Fruit fly (Drosophila melanogaster): ENCODE measurements around the gene ND-39.

Gene ND-39

DNA sequence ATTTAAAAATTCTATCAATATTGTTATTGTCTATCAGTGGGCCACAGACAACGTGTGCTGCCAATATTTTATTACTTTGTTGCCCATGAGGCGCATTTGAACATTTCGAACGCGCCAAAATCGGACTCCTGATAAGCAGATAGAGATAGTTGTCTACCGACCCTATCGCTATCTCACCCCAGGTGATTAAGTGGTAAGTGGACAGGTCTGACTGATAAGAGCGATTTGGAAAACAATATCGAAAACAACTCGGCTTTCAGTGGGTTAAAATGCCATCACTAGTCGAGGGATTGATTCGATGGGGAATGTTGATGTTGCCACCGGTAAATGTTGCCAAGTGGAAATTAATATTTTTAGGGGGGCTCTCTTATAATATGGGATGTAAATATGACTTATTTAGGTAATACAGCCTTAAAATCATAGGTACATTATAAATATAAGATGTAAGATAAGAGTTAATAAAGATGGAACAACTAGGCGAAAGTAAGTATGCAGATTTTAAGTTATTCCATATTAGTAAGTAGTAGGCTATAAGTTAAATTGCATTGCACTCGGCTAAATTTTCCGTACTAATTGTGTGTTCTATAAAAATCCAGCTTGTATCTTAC, at the start of gene ND-39:
Gene ND-39 (plus strand): TSS at position 558 of the 608 bp plus-strand sequence.
- TF ChIP-seq EcR (GFP tag; optimal IDR thresholded peaks at IDR 0.05) (no peak), CG8478 (optimal IDR thresholded peaks at IDR 0.05) (no peak), usp (GFP tag; optimal IDR thresholded peaks at IDR 0.05) (no peak)

DNA sequence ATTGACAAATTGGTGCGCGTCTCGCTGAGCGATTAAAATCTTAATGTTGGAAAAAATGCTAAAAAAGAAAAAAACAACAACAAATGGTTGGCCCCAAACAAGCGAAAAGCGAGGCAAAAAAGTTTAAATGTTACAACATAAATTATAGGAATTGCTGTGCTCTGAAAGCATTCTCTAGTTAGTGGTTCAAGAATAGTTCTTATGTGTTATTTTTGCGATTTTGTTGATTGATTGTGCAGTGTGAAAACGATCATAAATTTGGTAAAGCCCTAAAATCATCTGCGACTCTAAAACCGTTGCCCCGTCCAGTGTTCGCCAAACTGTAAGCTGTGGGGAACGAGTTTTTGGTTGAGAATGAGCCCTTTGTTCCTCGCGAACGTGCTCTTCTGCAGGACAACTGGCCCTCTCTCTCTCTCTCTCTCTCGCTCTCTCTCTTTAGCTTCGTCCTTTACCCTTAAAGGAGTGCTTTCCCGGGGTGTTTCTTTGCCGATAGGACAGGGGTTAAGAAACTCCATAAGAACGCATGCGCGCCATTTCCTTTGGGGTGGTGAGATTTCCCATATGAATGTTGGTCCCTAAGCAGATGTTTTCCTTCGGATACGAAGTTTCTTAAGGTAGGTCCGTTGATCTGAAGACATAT, 49.1 kb upstream of the ND-39 start:
- TF ChIP-seq psq (optimal IDR thresholded peaks at IDR 0.05) (no peak), pan (optimal IDR thresholded peaks at IDR 0.05) (no peak), CG8478 (optimal IDR thresholded peaks at IDR 0.05) (no peak), EcR (GFP tag; optimal IDR thresholded peaks at IDR 0.05) (no peak), Dll (optimal IDR thresholded peaks at IDR 0.05) (no peak), usp (GFP tag; optimal IDR thresholded peaks at IDR 0.05) (no peak)

DNA sequence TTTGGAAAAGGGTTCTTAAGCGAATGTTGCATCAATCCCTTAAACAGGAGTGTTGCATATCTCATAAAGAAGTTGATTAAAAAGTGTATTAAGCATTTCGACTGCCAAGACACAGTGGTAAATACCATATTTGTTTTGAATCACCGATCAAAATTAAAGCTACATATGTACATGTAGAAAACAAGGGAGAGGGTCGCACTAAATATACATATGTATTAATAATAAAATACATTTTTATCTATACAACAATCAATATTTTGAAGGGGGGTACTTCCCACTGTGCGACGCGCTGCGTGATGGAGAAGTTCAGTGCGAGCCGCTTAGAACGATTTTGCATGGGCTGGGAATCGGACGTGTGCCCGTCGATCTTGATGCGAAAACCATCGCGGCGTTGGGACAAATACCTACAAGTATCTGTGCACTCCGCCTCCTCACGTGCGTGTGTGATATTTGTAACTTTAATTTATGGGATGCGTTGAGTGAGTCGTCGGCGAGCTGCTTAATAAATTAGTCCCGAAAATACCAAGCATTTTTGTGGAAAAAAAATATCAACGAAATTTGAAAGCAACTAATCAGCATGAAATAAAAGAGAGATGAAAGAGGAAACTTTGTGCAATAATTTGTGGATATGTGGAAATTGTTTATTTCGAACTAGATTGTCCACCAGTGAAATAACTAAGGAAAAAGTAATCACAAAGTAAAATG, 46.9 kb upstream of the ND-39 start:
- TF ChIP-seq usp (GFP tag; optimal IDR thresholded peaks at IDR 0.05) (no peak), Dll (optimal IDR thresholded peaks at IDR 0.05) (no peak), EcR (GFP tag; optimal IDR thresholded peaks at IDR 0.05) (no peak), CG8478 (optimal IDR thresholded peaks at IDR 0.05) (no peak), psq (optimal IDR thresholded peaks at IDR 0.05) (no peak), pan (optimal IDR thresholded peaks at IDR 0.05) (no peak)

DNA sequence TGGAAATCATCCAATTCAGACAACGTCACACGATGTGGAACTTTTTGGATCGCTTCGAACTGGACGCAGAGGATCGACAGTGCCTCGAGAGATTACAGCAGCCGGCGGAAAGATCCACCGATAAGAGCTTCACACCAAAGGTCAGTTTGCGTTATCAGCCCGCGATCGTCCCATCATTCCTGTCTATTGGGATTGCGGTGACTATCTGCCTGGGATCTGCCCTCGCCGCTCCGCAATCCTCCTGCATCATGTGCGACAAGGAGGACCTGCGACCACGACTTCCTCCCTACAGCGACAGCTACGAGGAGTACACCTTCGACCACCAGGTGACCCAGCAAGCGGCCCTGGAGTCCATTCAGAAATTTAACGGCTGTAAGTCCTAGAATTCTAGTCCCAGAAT, 45.9 kb upstream of the ND-39 start:
- TF ChIP-seq Dll (optimal IDR thresholded peaks at IDR 0.05) (no peak), EcR (GFP tag; optimal IDR thresholded peaks at IDR 0.05) (no peak), pan (optimal IDR thresholded peaks at IDR 0.05) (no peak)

DNA sequence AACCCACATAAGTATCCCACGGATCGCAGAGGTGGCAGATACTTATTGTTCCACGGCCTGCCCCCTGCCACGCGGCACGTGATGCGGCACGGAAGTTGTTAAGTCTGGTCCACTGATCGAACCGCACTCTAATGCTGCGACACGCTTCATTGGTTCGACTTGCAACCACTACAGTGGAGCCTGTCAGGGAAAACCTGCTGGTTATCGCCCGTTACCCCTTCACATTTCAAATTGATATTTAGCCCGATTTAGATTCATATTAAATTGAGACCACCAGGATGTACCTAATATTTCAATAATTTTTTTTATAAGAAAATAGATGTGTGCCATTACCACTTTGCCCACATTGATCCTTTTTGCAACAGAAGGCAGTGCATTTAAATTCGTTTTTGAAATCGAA, 44.5 kb upstream of the ND-39 start:
- TF ChIP-seq EcR (GFP tag; optimal IDR thresholded peaks at IDR 0.05) = no peak
- no peak for TF ChIP-seq usp (GFP tag; optimal IDR thresholded peaks at IDR 0.05)
- TF ChIP-seq CG8478 (optimal IDR thresholded peaks at IDR 0.05) = no peak
- no peak for TF ChIP-seq psq (optimal IDR thresholded peaks at IDR 0.05)
- no peak for TF ChIP-seq pan (optimal IDR thresholded peaks at IDR 0.05)
- no peak for TF ChIP-seq Dll (optimal IDR thresholded peaks at IDR 0.05)

DNA sequence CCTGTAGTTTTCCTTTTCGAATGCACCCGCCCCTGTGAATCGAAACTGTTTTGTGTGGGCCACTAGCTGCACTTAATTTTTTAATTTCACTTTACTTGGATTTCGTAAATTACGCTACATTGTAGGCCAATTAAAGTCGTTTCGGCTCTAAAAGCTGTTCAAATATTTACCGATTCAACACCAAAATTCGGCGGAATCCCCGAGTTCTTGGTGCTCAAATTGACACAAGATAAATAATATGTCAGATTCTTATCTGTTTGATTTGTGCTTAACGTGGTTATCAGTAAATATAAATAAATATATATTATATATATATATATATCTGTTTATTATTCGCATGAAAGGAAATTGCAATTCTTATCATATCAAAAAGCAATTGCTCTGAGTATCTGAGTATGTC, 43.9 kb upstream of the ND-39 start:
- TF ChIP-seq pan (optimal IDR thresholded peaks at IDR 0.05) (no peak), EcR (GFP tag; optimal IDR thresholded peaks at IDR 0.05) (no peak), psq (optimal IDR thresholded peaks at IDR 0.05) (no peak), usp (GFP tag; optimal IDR thresholded peaks at IDR 0.05) (no peak), CG8478 (optimal IDR thresholded peaks at IDR 0.05) (no peak), Dll (optimal IDR thresholded peaks at IDR 0.05) (no peak)

DNA sequence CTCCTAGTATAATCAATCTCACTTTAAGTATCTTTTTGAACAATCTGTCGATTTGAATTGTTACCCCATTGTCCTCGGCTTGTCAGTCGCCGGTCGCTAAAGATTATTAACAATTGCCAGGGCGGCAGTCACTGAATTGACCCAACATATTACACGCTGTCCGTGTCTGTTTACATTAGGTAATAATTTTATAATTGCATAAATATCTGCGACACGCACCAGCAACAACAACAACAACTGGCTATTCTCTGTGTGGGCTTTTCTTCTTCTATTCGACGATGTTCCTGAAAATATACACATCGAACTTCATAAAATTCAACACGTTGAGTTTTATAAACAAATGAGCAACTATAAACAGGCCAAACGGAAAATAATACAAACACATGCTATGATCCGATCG, 43.1 kb upstream of the ND-39 start:
- TF ChIP-seq pan (optimal IDR thresholded peaks at IDR 0.05) = no peak
- TF ChIP-seq CG8478 (optimal IDR thresholded peaks at IDR 0.05) = no peak
- no peak for TF ChIP-seq psq (optimal IDR thresholded peaks at IDR 0.05)
- TF ChIP-seq usp (GFP tag; optimal IDR thresholded peaks at IDR 0.05) = no peak
- TF ChIP-seq Dll (optimal IDR thresholded peaks at IDR 0.05) = no peak
- TF ChIP-seq EcR (GFP tag; optimal IDR thresholded peaks at IDR 0.05) = no peak

DNA sequence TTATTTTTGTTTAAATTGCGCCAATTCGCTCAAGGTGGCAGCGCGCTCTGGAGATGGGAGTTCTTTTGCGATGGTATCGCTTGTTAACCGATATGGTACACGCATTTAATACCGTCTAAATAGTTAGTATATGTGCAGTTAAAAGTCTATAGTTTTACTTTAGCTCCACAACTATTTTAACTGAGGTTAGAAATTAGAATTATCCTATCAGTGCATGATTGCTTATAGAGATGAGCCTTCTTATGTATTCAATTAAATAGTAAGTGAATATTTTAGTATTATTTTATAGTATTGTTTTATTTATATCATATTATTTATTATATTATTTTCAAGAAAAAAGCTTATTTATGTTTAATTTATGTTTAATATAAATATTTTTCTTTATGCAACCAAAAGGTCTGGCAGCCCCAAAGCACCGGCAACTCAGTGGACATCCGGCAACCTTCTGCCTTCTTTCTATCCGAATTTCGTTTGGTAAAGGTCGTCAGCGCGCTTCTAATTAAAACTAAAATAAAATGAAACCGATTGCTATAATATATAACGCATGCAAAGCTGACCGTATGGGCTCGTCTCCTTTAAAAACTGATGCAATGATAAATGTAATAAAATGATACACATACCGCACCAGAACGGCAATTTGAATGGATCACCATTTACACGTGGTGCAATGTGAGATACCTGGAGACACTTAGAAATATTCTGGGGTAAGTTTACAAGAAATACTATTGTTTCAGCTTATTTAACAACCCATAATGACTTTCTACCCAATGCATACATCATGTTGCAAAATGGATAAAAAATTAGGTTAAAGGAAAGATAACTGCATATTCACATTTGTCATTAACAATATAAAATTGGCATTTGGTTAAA, 38.8 kb upstream of the ND-39 start, which contains the start of gene CG5199:
Gene CG5199 (minus strand): TSS at position 52 of the 870 bp plus-strand sequence.
- no peak for TF ChIP-seq psq (optimal IDR thresholded peaks at IDR 0.05)
- TF ChIP-seq pan (optimal IDR thresholded peaks at IDR 0.05) = no peak
- TF ChIP-seq usp (GFP tag; optimal IDR thresholded peaks at IDR 0.05) = no peak
- no peak for TF ChIP-seq Dll (optimal IDR thresholded peaks at IDR 0.05)
- TF ChIP-seq CG8478 (optimal IDR thresholded peaks at IDR 0.05) = no peak
- TF ChIP-seq EcR (GFP tag; optimal IDR thresholded peaks at IDR 0.05) = no peak

DNA sequence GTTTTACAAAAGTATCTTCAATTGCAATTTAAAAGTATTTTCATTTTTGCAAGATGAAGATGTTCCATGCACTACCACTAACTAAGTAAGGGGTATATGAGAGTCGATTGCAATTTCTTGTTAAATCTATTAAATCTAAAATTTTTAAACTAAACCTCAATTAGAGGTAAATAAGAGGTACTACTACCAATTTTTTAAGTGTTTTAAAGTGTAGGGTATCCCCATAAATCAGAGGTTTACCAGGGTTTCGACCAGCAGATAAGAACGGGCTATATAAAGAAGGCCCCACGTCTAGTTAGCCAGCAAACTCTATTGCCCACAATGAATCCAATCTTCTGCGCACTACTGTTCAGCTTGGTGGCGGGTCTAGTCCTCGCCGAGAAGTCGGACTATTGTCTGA, 31.5 kb upstream of the ND-39 start, which contains the start of gene mag:
Gene mag (plus strand): TSS at position 301 of the 400 bp plus-strand sequence.
- no peak for TF ChIP-seq EcR (GFP tag; optimal IDR thresholded peaks at IDR 0.05)
- no peak for TF ChIP-seq pan (optimal IDR thresholded peaks at IDR 0.05)
- no peak for TF ChIP-seq Dll (optimal IDR thresholded peaks at IDR 0.05)
- no peak for TF ChIP-seq psq (optimal IDR thresholded peaks at IDR 0.05)
- no peak for TF ChIP-seq CG8478 (optimal IDR thresholded peaks at IDR 0.05)
- TF ChIP-seq usp (GFP tag; optimal IDR thresholded peaks at IDR 0.05) = no peak

DNA sequence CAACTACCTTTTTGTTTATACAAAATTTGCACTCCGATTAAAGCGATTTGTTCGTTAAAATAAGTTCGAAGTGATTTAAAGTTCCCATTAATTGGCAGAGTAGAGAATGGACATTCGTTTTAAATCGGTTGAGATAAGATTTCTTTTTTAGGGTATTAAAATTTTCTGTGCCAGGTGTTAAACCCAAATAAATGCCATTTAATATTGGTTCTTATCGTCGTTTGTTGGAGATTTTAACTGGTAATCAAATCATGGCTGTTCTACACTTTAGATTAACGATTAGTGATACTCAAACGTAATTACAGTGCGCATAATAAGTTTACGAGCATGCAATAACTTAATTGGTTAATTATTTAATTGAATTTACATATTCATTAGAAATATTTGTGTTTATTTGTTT, 29.5 kb upstream of the ND-39 start:
- TF ChIP-seq psq (optimal IDR thresholded peaks at IDR 0.05) (no peak), Dll (optimal IDR thresholded peaks at IDR 0.05) (no peak), CG8478 (optimal IDR thresholded peaks at IDR 0.05) (no peak), usp (GFP tag; optimal IDR thresholded peaks at IDR 0.05) (no peak), pan (optimal IDR thresholded peaks at IDR 0.05) (no peak), EcR (GFP tag; optimal IDR thresholded peaks at IDR 0.05) (no peak)

DNA sequence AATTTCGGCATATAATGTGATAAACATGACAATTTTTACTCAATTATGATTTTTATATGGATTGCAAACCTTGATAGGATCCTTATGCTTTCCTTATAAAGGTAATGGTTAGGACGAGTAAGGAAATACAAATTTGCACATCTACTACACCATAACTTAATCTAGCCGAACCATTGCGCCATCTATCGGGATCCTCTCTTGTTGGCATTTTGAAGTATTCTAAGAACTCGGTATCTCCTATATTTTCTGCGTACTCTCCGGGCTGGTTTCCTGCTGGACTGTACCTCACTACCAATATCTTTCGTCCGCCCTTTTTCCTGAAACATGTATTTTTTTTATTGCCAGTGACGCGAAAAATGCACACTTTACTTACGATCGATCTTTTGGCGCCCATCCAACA, 27.2 kb upstream of the ND-39 start, which contains the start of gene atk:
Gene atk (minus strand): TSS at position 186 of the 400 bp plus-strand sequence.
- TF ChIP-seq Dll (optimal IDR thresholded peaks at IDR 0.05) (no peak), pan (optimal IDR thresholded peaks at IDR 0.05) (no peak), CG8478 (optimal IDR thresholded peaks at IDR 0.05) (no peak), EcR (GFP tag; optimal IDR thresholded peaks at IDR 0.05) (no peak), usp (GFP tag; optimal IDR thresholded peaks at IDR 0.05) (no peak), psq (optimal IDR thresholded peaks at IDR 0.05) (no peak)

Measured in whole organism.